Fruit fly (Drosophila melanogaster) whole organism, adult: ENCODE results near the gene RfC38.
A peak's percentile ranks its signal among the peaks of the same experiment; 100 is the strongest.

Experiments used
- CG11617 ChIP-seq: fragments of 200-800 bp; sonication (Bioruptor generic); optimal IDR thresholded peaks from 2 replicates; lab custom pipeline; 2017; ENCODE audit warnings: mild to moderate bottlenecking, missing biosample characterization, missing genetic modification reagents, missing genetic modification characterization
- CG12768 ChIP-seq: fragments of 200-800 bp; sonication (Bioruptor generic); optimal IDR thresholded peaks from 2 replicates; lab custom pipeline; 2017; ENCODE audit warnings: missing biosample characterization, missing genetic modification characterization, mild to moderate bottlenecking, moderate library complexity, missing genetic modification reagents
- CG14711 ChIP-seq: fragments of 200-800 bp; sonication (Bioruptor generic); optimal IDR thresholded peaks from 2 replicates; lab custom pipeline; 2018; ENCODE audit warnings: missing biosample characterization, mild to moderate bottlenecking, missing genetic modification characterization, moderate library complexity
- CG1620 ChIP-seq: fragments of 200-800 bp; sonication (Bioruptor generic); optimal IDR thresholded peaks from 2 replicates; lab custom pipeline; 2016; ENCODE audit warnings: missing biosample characterization, missing genetic modification characterization
- CG33017 ChIP-seq: fragments of 200-800 bp; sonication (Bioruptor generic); optimal IDR thresholded peaks from 2 replicates; lab custom pipeline; 2018; ENCODE audit warnings: missing biosample characterization, mild to moderate bottlenecking, missing genetic modification characterization, moderate library complexity
- CG5204 ChIP-seq: fragments of 200-800 bp; sonication (Bioruptor generic); optimal IDR thresholded peaks from 2 replicates; lab custom pipeline; 2016; ENCODE audit warnings: missing biosample characterization, missing genetic modification characterization
- CG7045 ChIP-seq: fragments of 200-800 bp; sonication (Bioruptor generic); optimal IDR thresholded peaks from 2 replicates; lab custom pipeline; 2017; ENCODE audit warnings: missing biosample characterization, mild to moderate bottlenecking, missing genetic modification characterization
- CG7101 ChIP-seq: fragments of 200-800 bp; sonication (Bioruptor generic); optimal IDR thresholded peaks from 2 replicates; lab custom pipeline; 2018; ENCODE audit warnings: missing biosample characterization, mild to moderate bottlenecking, missing genetic modification characterization, moderate library complexity
- Clk ChIP-seq: fragments of 200-800 bp; sonication (Bioruptor generic); optimal IDR thresholded peaks from 2 replicates; lab custom pipeline; 2017; ENCODE audit warnings: missing biosample characterization, missing genetic modification characterization
- Crg-1 ChIP-seq: fragments of 200-800 bp; sonication (Bioruptor generic); optimal IDR thresholded peaks from 2 replicates; lab custom pipeline; 2016; ENCODE audit warnings: missing biosample characterization, missing genetic modification characterization
- Hr96 ChIP-seq: fragments of 200-800 bp; sonication (Bioruptor generic); optimal IDR thresholded peaks from 2 replicates; lab custom pipeline; 2016; ENCODE audit warnings: missing biosample characterization, missing genetic modification characterization
- Mnt ChIP-seq: fragments of 200-800 bp; sonication (Bioruptor generic); optimal IDR thresholded peaks from 2 replicates; lab custom pipeline; 2016; ENCODE audit warnings: missing biosample characterization, mild to moderate bottlenecking, missing genetic modification characterization
- bab1 ChIP-seq: fragments of 200-800 bp; sonication (Bioruptor generic); optimal IDR thresholded peaks from 3 replicates; lab custom pipeline; 2019; ENCODE audit warnings: missing biosample characterization, mild to moderate bottlenecking, missing genetic modification characterization, moderate library complexity
- cic ChIP-seq: fragments of 200-800 bp; sonication (Bioruptor generic); optimal IDR thresholded peaks from 2 replicates; lab custom pipeline; 2017; ENCODE audit warnings: missing biosample characterization, mild to moderate bottlenecking, missing genetic modification characterization, moderate library complexity
- cnc ChIP-seq, 2 experiments: fragments of >200 bp; optimal IDR thresholded peaks; 2 replicates each; lab custom pipeline; 2017
- kay ChIP-seq: fragments of 200-800 bp; sonication (Bioruptor generic); peaks from one replicate; lab custom pipeline; 2016; ENCODE audit warnings: missing biosample characterization, missing genetic modification characterization, borderline replicate concordance
- ovo ChIP-seq: fragments of 200-800 bp; sonication (Bioruptor generic); optimal IDR thresholded peaks from 2 replicates; lab custom pipeline; 2016; ENCODE audit warnings: missing biosample characterization, missing genetic modification characterization
- pad ChIP-seq: fragments of 200-800 bp; sonication (Bioruptor generic); optimal IDR thresholded peaks from 3 replicates; lab custom pipeline; 2017; ENCODE audit warnings: missing biosample characterization, missing genetic modification characterization, mild to moderate bottlenecking, moderate library complexity, missing genetic modification reagents
- tj ChIP-seq: fragments of 200-800 bp; sonication (Bioruptor generic); optimal IDR thresholded peaks from 3 replicates; lab custom pipeline; 2017; ENCODE audit warnings: missing biosample characterization, mild to moderate bottlenecking, missing genetic modification characterization, moderate library complexity
- toe ChIP-seq: fragments of 200-800 bp; sonication (Bioruptor generic); optimal IDR thresholded peaks from 2 replicates; lab custom pipeline; 2016; ENCODE audit warnings: missing biosample characterization, missing genetic modification characterization

The RfC38 gene

DNA sequence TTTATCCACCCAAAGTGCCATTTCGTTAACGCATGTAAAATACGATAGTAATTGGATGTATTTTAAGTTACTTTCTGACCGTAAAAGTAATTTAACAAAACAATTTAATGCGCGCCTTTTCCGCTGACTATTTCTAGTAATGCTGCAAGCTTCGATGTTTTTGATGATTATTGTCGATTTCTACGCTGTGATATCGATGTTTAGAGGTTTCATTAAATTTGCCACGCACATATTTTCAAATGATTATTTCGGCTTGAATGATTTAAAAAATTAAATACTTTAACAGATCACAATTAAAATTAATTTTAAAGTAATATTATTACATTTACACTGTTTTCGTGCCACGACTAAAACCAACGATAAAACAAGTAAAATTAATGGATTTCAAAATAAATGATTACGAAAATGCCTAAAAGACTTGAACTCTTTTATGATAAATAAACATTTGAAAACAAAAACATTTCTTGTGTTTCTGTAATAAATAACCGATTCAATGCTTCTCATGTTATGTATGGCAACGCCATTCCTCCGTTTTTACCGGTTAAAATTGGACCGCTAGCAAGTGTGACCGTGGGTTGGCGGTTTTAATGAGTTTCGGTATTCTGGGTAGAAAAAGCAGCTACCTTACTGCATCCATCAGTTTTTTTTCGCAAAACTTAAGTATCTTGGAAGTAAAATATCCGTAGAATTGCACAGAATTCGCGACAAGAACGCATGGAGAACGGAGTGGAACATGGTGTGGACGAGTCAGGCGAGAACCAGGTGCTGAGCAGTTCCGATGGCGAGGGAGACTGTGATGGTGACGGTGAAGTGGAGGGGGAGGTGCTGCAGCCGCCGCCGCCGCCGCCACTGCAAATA, at the start of gene RfC38, which contains the start of gene CG4751:
Gene RfC38 (minus strand): TSS at position 495 of the 858 bp plus-strand sequence.
Gene CG4751 (plus strand): TSS at position 587 of the 858 bp plus-strand sequence.
- TF ChIP-seq toe (GFP tag; lab: Kevin White, UChicago): peak; percentile 15
- no peak for TF ChIP-seq CG33017 (tag; lab: Kevin White, UChicago)
- no peak for TF ChIP-seq Mnt (GFP tag; lab: Kevin White, UChicago)
- TF ChIP-seq bab1 (GFP tag; lab: Kevin White, UChicago): peak; percentile 10
- TF ChIP-seq CG11617: peak; percentile 37
- no peak for TF ChIP-seq CG5204 (GFP tag; lab: Kevin White, UChicago)
- peak; percentile 74 for TF ChIP-seq kay
- peak; percentile 46 for TF ChIP-seq ovo
- TF ChIP-seq CG7101 (tag; lab: Kevin White, UChicago): peak; percentile 19

- TF ChIP-seq cic: no peak
- TF ChIP-seq CG7045: no peak
- TF ChIP-seq CG1620 (GFP tag; lab: Kevin White, UChicago): no peak
- no peak for TF ChIP-seq bab1 (GFP tag; lab: Kevin White, UChicago)
- no peak for TF ChIP-seq CG12768 (GFP tag; lab: Kevin White, UChicago)
- TF ChIP-seq toe (GFP tag; lab: Kevin White, UChicago): no peak
- TF ChIP-seq kay: no peak
- no peak for TF ChIP-seq CG7101 (tag; lab: Kevin White, UChicago)
- no peak for TF ChIP-seq Clk (GFP tag; lab: Kevin White, UChicago)
- no peak for TF ChIP-seq CG11617
- no peak for TF ChIP-seq CG5204 (GFP tag; lab: Kevin White, UChicago)
- TF ChIP-seq ovo: no peak
- TF ChIP-seq CG14711 (tag; lab: Kevin White, UChicago): no peak
These were observed 48.5 kb upstream of the RfC38 start, which contains the start of gene Boh2 for dm6 chr2L:11178826-11179391. Gene Boh2, plus strand, starts transcription at chr2L:11179032.

dm6 chr2L:11178334-11178733, 47.9 kb upstream of the RfC38 start:
- no peak for TF ChIP-seq CG5204 (GFP tag; lab: Kevin White, UChicago)
- no peak for TF ChIP-seq CG7101 (tag; lab: Kevin White, UChicago)
- TF ChIP-seq Clk (GFP tag; lab: Kevin White, UChicago): no peak
- no peak for TF ChIP-seq CG12768 (GFP tag; lab: Kevin White, UChicago)
- TF ChIP-seq kay: no peak
- no peak for TF ChIP-seq Crg-1 (GFP tag; lab: Kevin White, UChicago)
- TF ChIP-seq CG1620 (GFP tag; lab: Kevin White, UChicago): no peak
- TF ChIP-seq CG11617: no peak
- TF ChIP-seq tj (GFP tag; lab: Kevin White, UChicago): no peak
- no peak for TF ChIP-seq toe (GFP tag; lab: Kevin White, UChicago)
- no peak for TF ChIP-seq cnc (optimal IDR thresholded peaks at IDR 0.05; lab: Kevin White, UChicago)
- TF ChIP-seq bab1 (GFP tag; lab: Kevin White, UChicago): no peak
- no peak for TF ChIP-seq CG7045
- TF ChIP-seq pad (GFP tag; lab: Kevin White, UChicago): no peak
- no peak for TF ChIP-seq Hr96

dm6 chr2L:11175393-11176258, 45.2 kb upstream of the RfC38 start:
- TF ChIP-seq pad (GFP tag; lab: Kevin White, UChicago) (no peak), Crg-1 (GFP tag; lab: Kevin White, UChicago) (no peak), Clk (GFP tag; lab: Kevin White, UChicago) (no peak), Mnt (GFP tag; lab: Kevin White, UChicago) (no peak), CG14711 (tag; lab: Kevin White, UChicago) (no peak), CG7045 (no peak), CG1620 (GFP tag; lab: Kevin White, UChicago) (no peak), ovo (no peak), CG7101 (tag; lab: Kevin White, UChicago) (no peak), CG5204 (GFP tag; lab: Kevin White, UChicago) (no peak), CG11617 (no peak), cic (no peak)

dm6 chr2L:11171615-11172356, 41.3 kb upstream of the RfC38 start, which contains the start of gene Vm32E:
Gene Vm32E, minus strand, starts transcription at chr2L:11171665.
- no peak for TF ChIP-seq CG14711 (tag; lab: Kevin White, UChicago)
- peak; percentile 50 for TF ChIP-seq kay
- TF ChIP-seq CG33017 (tag; lab: Kevin White, UChicago): no peak
- TF ChIP-seq bab1 (GFP tag; lab: Kevin White, UChicago): no peak
- TF ChIP-seq CG5204 (GFP tag; lab: Kevin White, UChicago): no peak
- no peak for TF ChIP-seq CG12768 (GFP tag; lab: Kevin White, UChicago)
- TF ChIP-seq pad (GFP tag; lab: Kevin White, UChicago): no peak
- no peak for TF ChIP-seq CG1620 (GFP tag; lab: Kevin White, UChicago)
- no peak for TF ChIP-seq Clk (GFP tag; lab: Kevin White, UChicago)
- TF ChIP-seq CG7045: no peak
- TF ChIP-seq toe (GFP tag; lab: Kevin White, UChicago): no peak
- TF ChIP-seq tj (GFP tag; lab: Kevin White, UChicago): peak; percentile 89
- TF ChIP-seq Mnt (GFP tag; lab: Kevin White, UChicago): no peak
